Worm (Caenorhabditis elegans): Measurements from ENCODE around the gene R07B7.2.

DNA sequence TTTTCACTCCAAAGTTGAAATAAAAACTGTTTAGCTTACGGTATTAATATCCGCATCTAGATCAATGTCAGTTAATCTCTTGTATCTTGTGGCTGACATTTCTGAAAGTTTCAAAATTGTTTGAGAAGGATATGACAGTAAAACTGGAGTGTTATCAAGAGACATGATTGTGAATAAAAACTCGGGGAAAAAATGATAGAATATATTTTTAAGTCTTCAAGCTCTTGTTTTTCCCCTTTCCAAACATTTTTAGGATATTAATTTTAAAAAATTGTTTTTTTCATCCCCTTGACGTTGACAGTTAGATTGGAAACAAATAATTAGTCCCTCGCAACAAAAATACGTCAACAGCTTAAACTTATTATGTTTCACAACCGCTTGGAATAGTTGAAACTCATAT is 15.3 kb upstream of the R07B7.2 start, which contains the start of gene R07B7.6:
- no peak for TF ChIP-seq aly-1 (tag; optimal IDR thresholded peaks at IDR 0.05)
- TF ChIP-seq tra-4 (tag; optimal IDR thresholded peaks at IDR 0.05) = no peak
- no peak for TF ChIP-seq pes-1 (GFP tag; IDR thresholded peaks at IDR 0.05)
- TF ChIP-seq ets-7 (tag; optimal IDR thresholded peaks at IDR 0.05) = no peak
- TF ChIP-seq ceh-36 (tag; optimal IDR thresholded peaks at IDR 0.05) = no peak
- no peak for TF ChIP-seq hmbx-1 (tag; optimal IDR thresholded peaks at IDR 0.05)

Data from whole organism, early embryonic.